Fruit fly (Drosophila melanogaster) whole organism, embryonic: ENCODE results near the gene Doc2.

ENCODE experiments used
- B-H2 ChIP-seq: fragments of 200-800 bp; sonication (Bioruptor generic); optimal IDR thresholded peaks from 2 replicates; lab custom pipeline; 2018; ENCODE audit warnings: missing biosample characterization, mild to moderate bottlenecking, missing genetic modification characterization
- Bgb ChIP-seq: fragments of 200-800 bp; sonication (Bioruptor generic); IDR thresholded peaks from 2 replicates; pipeline ENCODE4 v1.3.6; 2022; ENCODE audit warnings: missing biosample characterization, missing genetic modification characterization; ENCODE audit not compliant: partially characterized antibody
- BtbVII ChIP-seq: fragments of 200-800 bp; sonication (Bioruptor generic); optimal IDR thresholded peaks from 3 replicates; lab custom pipeline; 2017; ENCODE audit warnings: missing biosample characterization, mild to moderate bottlenecking, missing genetic modification characterization
- CG10654 ChIP-seq: fragments of 200-800 bp; sonication (Bioruptor generic); optimal IDR thresholded peaks from 2 replicates; lab custom pipeline; 2016; ENCODE audit warnings: missing biosample characterization, missing genetic modification characterization
- CG12236 ChIP-seq: fragments of 200-800 bp; sonication (Bioruptor generic); optimal IDR thresholded peaks from 2 replicates; lab custom pipeline; 2016; ENCODE audit warnings: missing biosample characterization, missing genetic modification characterization
- CG1602 ChIP-seq: fragments of 200-800 bp; sonication (Bioruptor generic); optimal IDR thresholded peaks from 3 replicates; lab custom pipeline; 2016; ENCODE audit warnings: missing biosample characterization, missing genetic modification characterization
- CG17612 ChIP-seq: fragments of 200-800 bp; sonication (Bioruptor generic); IDR thresholded peaks from 2 replicates; pipeline ENCODE4 v1.3.6; 2022; ENCODE audit warnings: missing biosample characterization, missing genetic modification characterization
- CG18262 ChIP-seq: fragments of 200-800 bp; optimal IDR thresholded peaks from 3 replicates; lab custom pipeline; 2019; ENCODE audit warnings: missing biosample characterization, mild to moderate bottlenecking, missing genetic modification characterization, moderate library complexity
- CG2202 ChIP-seq: fragments of 200-800 bp; sonication (Bioruptor generic); optimal IDR thresholded peaks from 2 replicates; lab custom pipeline; 2018; ENCODE audit warnings: missing biosample characterization, mild to moderate bottlenecking, missing genetic modification characterization
- CG30431 ChIP-seq: fragments of 200-800 bp; sonication (Bioruptor generic); optimal IDR thresholded peaks from 2 replicates; lab custom pipeline; 2017; ENCODE audit warnings: missing biosample characterization, missing genetic modification characterization
- CG33557 ChIP-seq: fragments of 200-800 bp; sonication (Bioruptor generic); optimal IDR thresholded peaks from 2 replicates; lab custom pipeline; 2019; ENCODE audit warnings: missing biosample characterization, mild to moderate bottlenecking, missing genetic modification characterization, moderate library complexity
- CG3838 ChIP-seq: fragments of 200-800 bp; sonication (Bioruptor generic); optimal IDR thresholded peaks from 3 replicates; lab custom pipeline; 2016; ENCODE audit warnings: missing biosample characterization, missing genetic modification characterization
- CG4282 ChIP-seq: fragments of 200-800 bp; sonication (Bioruptor generic); optimal IDR thresholded peaks from 2 replicates; lab custom pipeline; 2016; ENCODE audit warnings: missing biosample characterization, missing genetic modification characterization
- CG4707 ChIP-seq: fragments of 200-800 bp; sonication (Bioruptor generic); optimal IDR thresholded peaks from 2 replicates; lab custom pipeline; 2018; ENCODE audit warnings: missing biosample characterization, mild to moderate bottlenecking, missing genetic modification characterization, moderate library complexity
- CG6272 ChIP-seq: fragments of 200-800 bp; sonication (Bioruptor generic); IDR thresholded peaks from 2 replicates; pipeline ENCODE4 v1.3.6; 2022; ENCODE audit warnings: missing biosample characterization, missing genetic modification characterization
- CG6813 ChIP-seq: fragments of 200-800 bp; sonication (Bioruptor generic); optimal IDR thresholded peaks from 2 replicates; lab custom pipeline; 2017; ENCODE audit warnings: missing biosample characterization, missing genetic modification characterization, mild to moderate bottlenecking, moderate library complexity, missing genetic modification reagents
- CG7786 ChIP-seq: fragments of 200-800 bp; sonication (Bioruptor generic); optimal IDR thresholded peaks from 2 replicates; lab custom pipeline; 2016; ENCODE audit warnings: missing biosample characterization, missing genetic modification characterization
- CG9817 ChIP-seq: fragments of 200-800 bp; sonication (Bioruptor generic); optimal IDR thresholded peaks from 2 replicates; lab custom pipeline; 2018; ENCODE audit warnings: missing biosample characterization, mild to moderate bottlenecking, missing genetic modification characterization, moderate library complexity
- CkIIα-i1 ChIP-seq: fragments of 200-800 bp; sonication (Bioruptor generic); IDR thresholded peaks from 2 replicates; pipeline ENCODE4 v1.3.6; 2022; ENCODE audit warnings: missing biosample characterization, missing genetic modification characterization
- E2f2 ChIP-seq: fragments of 200-800 bp; sonication (Bioruptor generic); IDR thresholded peaks from 2 replicates; pipeline ENCODE4 v1.3.6; 2022; ENCODE audit warnings: missing biosample characterization, missing genetic modification characterization
- Eip74EF ChIP-seq, 2 experiments: fragments of 200-800 bp in 1 of 2; fragments of >200 bp in 1 of 2; sonication (Bioruptor generic) in 1 of 2; optimal IDR thresholded peaks; 2 replicates each; lab custom pipeline; 2017 to 2019; ENCODE audit warnings: missing biosample characterization in 2 of 2, missing genetic modification characterization in 2 of 2, mild to moderate bottlenecking in 1 of 2, moderate library complexity in 1 of 2
- Fer1 ChIP-seq: fragments of 200-800 bp; sonication (Bioruptor generic); optimal IDR thresholded peaks from 2 replicates; lab custom pipeline; 2017; ENCODE audit warnings: missing biosample characterization, mild to moderate bottlenecking, missing genetic modification characterization
- HmgZ ChIP-seq: fragments of 200-800 bp; sonication (Bioruptor generic); optimal IDR thresholded peaks from 2 replicates; lab custom pipeline; 2018; ENCODE audit warnings: missing biosample characterization, mild to moderate bottlenecking, missing genetic modification characterization
- Hmr ChIP-seq: fragments of 200-800 bp; sonication (Bioruptor generic); optimal IDR thresholded peaks from 3 replicates; lab custom pipeline; 2017; ENCODE audit warnings: mild to moderate bottlenecking, missing biosample characterization, missing genetic modification reagents, missing genetic modification characterization
- Hmx ChIP-seq: fragments of 200-800 bp; sonication (Bioruptor generic); optimal IDR thresholded peaks from 2 replicates; lab custom pipeline; 2016; ENCODE audit warnings: missing biosample characterization, missing genetic modification characterization
- Hsf ChIP-seq: fragments of 200-800 bp; sonication (Bioruptor generic); optimal IDR thresholded peaks from 3 replicates; lab custom pipeline; 2016; ENCODE audit warnings: missing biosample characterization, missing genetic modification characterization
- Max ChIP-seq: fragments of 200-800 bp; sonication (Bioruptor generic); optimal IDR thresholded peaks from 2 replicates; lab custom pipeline; 2016; ENCODE audit warnings: missing biosample characterization, mild to moderate bottlenecking, missing genetic modification characterization
- Mes4 ChIP-seq: fragments of 200-800 bp; sonication (Bioruptor generic); optimal IDR thresholded peaks from 2 replicates; lab custom pipeline; 2016; ENCODE audit warnings: missing biosample characterization, missing genetic modification characterization
- NC2α ChIP-seq: fragments of 200-800 bp; sonication (Bioruptor generic); optimal IDR thresholded peaks from 2 replicates; lab custom pipeline; 2016; ENCODE audit warnings: missing biosample characterization, missing genetic modification characterization
- NK7.1 ChIP-seq: fragments of 200-800 bp; sonication (Bioruptor generic); optimal IDR thresholded peaks from 3 replicates; lab custom pipeline; 2016; ENCODE audit warnings: missing biosample characterization, missing genetic modification characterization
- Rfx ChIP-seq: fragments of 200-800 bp; sonication (Bioruptor generic); IDR thresholded peaks from 2 replicates; pipeline ENCODE4 v1.3.6; 2022; ENCODE audit warnings: missing biosample characterization, missing genetic modification characterization
- Usf ChIP-seq: fragments of 200-800 bp; sonication (Bioruptor generic); optimal IDR thresholded peaks from 2 replicates; lab custom pipeline; 2017; ENCODE audit warnings: missing genotype, missing biosample characterization, missing genetic modification characterization
- Vsx1 ChIP-seq: fragments of 200-800 bp; sonication (Bioruptor generic); optimal IDR thresholded peaks from 2 replicates; lab custom pipeline; 2017; ENCODE audit warnings: missing biosample characterization, mild to moderate bottlenecking, missing genetic modification characterization, missing genetic modification reagents
- ac ChIP-seq: fragments of 200-800 bp; sonication (Bioruptor generic); optimal IDR thresholded peaks from 3 replicates; lab custom pipeline; 2017; ENCODE audit warnings: missing biosample characterization, mild to moderate bottlenecking, missing genetic modification characterization
- bigmax ChIP-seq: fragments of 200-800 bp; sonication (Bioruptor generic); optimal IDR thresholded peaks from 2 replicates; lab custom pipeline; 2018; ENCODE audit warnings: missing biosample characterization, mild to moderate bottlenecking, missing genetic modification characterization
- chm ChIP-seq: fragments of 200-800 bp; sonication (Bioruptor generic); IDR thresholded peaks from 2 replicates; pipeline ENCODE4 v1.3.6; 2022; ENCODE audit warnings: missing biosample characterization, missing genetic modification characterization
- en ChIP-seq: fragments of 200-800 bp; sonication (Bioruptor generic); optimal IDR thresholded peaks from 2 replicates; lab custom pipeline; 2016; ENCODE audit warnings: missing biosample characterization, missing genetic modification characterization
- ftz-f1 ChIP-seq: fragments of 200-800 bp; sonication (Bioruptor generic); optimal IDR thresholded peaks from 2 replicates; lab custom pipeline; 2016; ENCODE audit warnings: missing biosample characterization, missing genetic modification characterization
- gfzf ChIP-seq: fragments of 200-800 bp; sonication (Bioruptor generic); optimal IDR thresholded peaks from 2 replicates; lab custom pipeline; 2016; ENCODE audit warnings: missing biosample characterization, mild to moderate bottlenecking, missing genetic modification characterization, moderate library complexity
- her ChIP-seq: fragments of 200-800 bp; sonication (Bioruptor generic); optimal IDR thresholded peaks from 2 replicates; lab custom pipeline; 2016; ENCODE audit warnings: missing biosample characterization, missing genetic modification characterization
- jigr1 ChIP-seq: fragments of 200-800 bp; sonication (Bioruptor generic); IDR thresholded peaks from 3 replicates; pipeline ENCODE4 v1.3.6; 2022; ENCODE audit warnings: missing biosample characterization, missing genetic modification characterization
- jumu ChIP-seq: fragments of 200-800 bp; sonication (Bioruptor generic); optimal IDR thresholded peaks from 3 replicates; lab custom pipeline; 2016; ENCODE audit warnings: missing biosample characterization, missing genetic modification characterization
- lbe ChIP-seq: fragments of 200-800 bp; sonication (Bioruptor generic); optimal IDR thresholded peaks from 2 replicates; lab custom pipeline; 2016; ENCODE audit warnings: missing biosample characterization, mild to moderate bottlenecking, missing genetic modification characterization
- lola ChIP-seq, 3 experiments: fragments of >200 bp in 2 of 3; fragments of 200-800 bp in 1 of 3; sonication (Bioruptor generic) in 1 of 3; optimal IDR thresholded peaks; 2 replicates each; lab custom pipeline; 2017 to 2019; ENCODE audit warnings: missing biosample characterization in 3 of 3, missing genetic modification characterization in 3 of 3, mild to moderate bottlenecking in 1 of 3, moderate library complexity in 1 of 3
- repo ChIP-seq: fragments of 200-800 bp; sonication (Bioruptor generic); optimal IDR thresholded peaks from 2 replicates; lab custom pipeline; 2016; ENCODE audit warnings: missing biosample characterization, missing genetic modification characterization
- run ChIP-seq: fragments of 200-800 bp; sonication (Bioruptor generic); optimal IDR thresholded peaks from 3 replicates; lab custom pipeline; 2018; ENCODE audit warnings: missing biosample characterization, mild to moderate bottlenecking, missing genetic modification characterization
- scrt ChIP-seq: fragments of 200-800 bp; sonication (Bioruptor generic); optimal IDR thresholded peaks from 2 replicates; lab custom pipeline; 2018; ENCODE audit warnings: missing biosample characterization, mild to moderate bottlenecking, missing genetic modification characterization, moderate library complexity
- stwl ChIP-seq: fragments of 200-800 bp; sonication (Bioruptor generic); optimal IDR thresholded peaks from 3 replicates; lab custom pipeline; 2018; ENCODE audit warnings: missing biosample characterization, mild to moderate bottlenecking, missing genetic modification characterization, moderate library complexity
- wek ChIP-seq: fragments of 200-800 bp; sonication (Bioruptor generic); optimal IDR thresholded peaks from 3 replicates; lab custom pipeline; 2018; ENCODE audit warnings: missing biosample characterization, mild to moderate bottlenecking, missing genetic modification characterization, moderate library complexity
- zf30C ChIP-seq: fragments of 200-800 bp; sonication (Bioruptor generic); optimal IDR thresholded peaks from 3 replicates; lab custom pipeline; 2018; ENCODE audit warnings: missing biosample characterization, mild to moderate bottlenecking, missing genetic modification characterization
- zfh2 ChIP-seq: fragments of 200-800 bp; sonication (Bioruptor generic); optimal IDR thresholded peaks from 2 replicates; lab custom pipeline; 2016; ENCODE audit warnings: missing biosample characterization, missing genetic modification characterization

Gene Doc2

dm6 chr3L:9028057-9028456, 9.0 kb upstream of the Doc2 start (continued):
- TF ChIP-seq lola (GFP tag; optimal IDR thresholded peaks at IDR 0.05; lab: Kevin White, UChicago) (peak in 1 of 3 experiments; percentile 76), CG12236 (GFP tag; lab: Kevin White, UChicago) (no peak), Hmx (GFP tag; lab: Kevin White, UChicago) (no peak), CG2202 (tag; lab: Kevin White, UChicago) (peak; percentile 53), Max (GFP tag; lab: Kevin White, UChicago) (no peak), wek (no peak), en (GFP tag; lab: Kevin White, UChicago) (no peak), gfzf (GFP tag; lab: Kevin White, UChicago) (no peak), Mes4 (GFP tag; lab: Kevin White, UChicago) (peak; percentile 17), stwl (tag; lab: Kevin White, UChicago) (no peak), CG1602 (GFP tag; lab: Kevin White, UChicago) (peak; percentile 47), CG18262 (tag; lab: Kevin White, UChicago) (peak; percentile 62), ac (peak; percentile 0), her (no peak), ftz-f1 (GFP tag; lab: Kevin White, UChicago) (no peak), CG4707 (GFP tag; lab: Kevin White, UChicago) (no peak), Fer1 (no peak), CG7786 (no peak), CG6813 (GFP tag; lab: Kevin White, UChicago) (no peak), repo (no peak), HmgZ (tag; lab: Kevin White, UChicago) (no peak), Hsf (GFP tag; lab: Kevin White, UChicago) (peak; percentile 43), Rfx (GFP tag; lab: Robert Waterston, UW) (no peak), CG6272 (GFP tag; lab: Robert Waterston, UW) (no peak), CG4282 (GFP tag; lab: Kevin White, UChicago) (no peak), jigr1 (no peak), zfh2 (no peak), E2f2 (peak; percentile 34; the same call in 1 of the 2 replicates), run (tag; lab: Kevin White, UChicago) (no peak), CkIIα-i1 (GFP tag; lab: Robert Waterston, UW) (no peak), CG17612 (no peak), Bgb (GFP tag; lab: Robert Waterston, UW) (no peak), Vsx1 (no peak), Hmr (GFP tag; lab: Kevin White, UChicago) (no peak), CG9817 (tag; lab: Kevin White, UChicago) (no peak), CG10654 (no peak), NC2α (peak; percentile 6), bigmax (no peak), BtbVII (GFP tag; lab: Kevin White, UChicago) (no peak), NK7.1 (peak; percentile 12), scrt (GFP tag; lab: Kevin White, UChicago) (no peak), chm (GFP tag; lab: Robert Waterston, UW) (peak; percentile 64; the same call in 1 of the 2 replicates), CG33557 (GFP tag; lab: Kevin White, UChicago) (peak; percentile 55), lbe (GFP tag; lab: Kevin White, UChicago) (no peak), CG30431 (GFP tag; lab: Kevin White, UChicago) (peak; percentile 33), B-H2 (no peak), Usf (no peak), zf30C (peak; percentile 69), Eip74EF (GFP tag; optimal IDR thresholded peaks at IDR 0.05; lab: Kevin White, UChicago) (no peak), jumu (GFP tag; lab: Kevin White, UChicago) (no peak), CG3838 (GFP tag; lab: Kevin White, UChicago) (no peak)
